Worm (Caenorhabditis elegans) whole organism, young adult: Measurements from ENCODE around the gene swan-1.

ENCODE experiments used
- F33H1.4 ChIP-seq: fragments of 200-800 bp; sonication (Bioruptor generic); IDR thresholded peaks from 2 replicates; pipeline ENCODE4 v1.3.6; 2022; ENCODE audit warnings: missing genetic modification reagents, missing genetic modification characterization, missing compliant biosample characterization
- F55B11.4 ChIP-seq: sonication (generic microtip); optimal IDR thresholded peaks from 2 replicates; lab custom pipeline; 2016; ENCODE audit warnings: missing compliant biosample characterization, missing genetic modification characterization, borderline replicate concordance; ENCODE audit not compliant: insufficient read depth
- attf-6 ChIP-seq: fragments of 200-800 bp; sonication (Bioruptor generic); IDR thresholded peaks from 2 replicates; pipeline ENCODE4 v1.3.6; 2022; ENCODE audit warnings: missing genetic modification reagents, missing genetic modification characterization, missing compliant biosample characterization
- efl-1 ChIP-seq: fragments of 150-350 bp; optimal IDR thresholded peaks from 2 replicates; lab custom pipeline; 2014; ENCODE audit warnings: missing biosample characterization, missing genetic modification reagents, missing genetic modification characterization
- ets-4 ChIP-seq: fragments of 200-800 bp; sonication (Bioruptor generic); optimal IDR thresholded peaks from 2 replicates; lab custom pipeline; 2018; ENCODE audit warnings: mild to moderate bottlenecking, missing genetic modification characterization, missing compliant biosample characterization
- nhr-120 ChIP-seq: fragments of 200-800 bp; sonication (Bioruptor generic); IDR thresholded peaks from 2 replicates; pipeline ENCODE4 v1.3.6; 2022; ENCODE audit warnings: missing genetic modification characterization, missing compliant biosample characterization
- sea-2 ChIP-seq: fragments of 200-800 bp; sonication (Bioruptor generic); IDR thresholded peaks from 2 replicates; pipeline ENCODE4 v1.3.6; 2022; ENCODE audit warnings: missing genetic modification characterization, missing compliant biosample characterization
- tbx-9 ChIP-seq: sonication (generic microtip); optimal IDR thresholded peaks from 2 replicates; lab custom pipeline; 2016; ENCODE audit warnings: borderline replicate concordance, missing genetic modification characterization, inconsistent platforms, missing compliant biosample characterization

- TF ChIP-seq ets-4 (GFP tag; lab: Kevin White, UChicago) (no peak), F33H1.4 (no peak), tbx-9 (tag; lab: Kevin White, UChicago) (no peak), efl-1 (no peak), sea-2 (GFP tag; lab: Robert Waterston, UW) (no peak), nhr-120 (GFP tag; lab: Robert Waterston, UW) (no peak), F55B11.4 (tag; lab: Kevin White, UChicago) (no peak), attf-6 (GFP tag; lab: Robert Waterston, UW) (no peak)
These were observed at the start of gene swan-1 for ce11 chrV:13807232-13807631.
